Worm (Caenorhabditis elegans): Measurements from ENCODE around the gene nduf-9.
"Not testable (repeated sequence)": the region's sequence is repeated elsewhere in the genome, so short reads cannot be mapped to it uniquely, and the experiment has no call there.

- not testable (repeated sequence) for TF ChIP-seq egl-27 (tag; optimal IDR thresholded peaks at IDR 0.05); unc-62 (GFP tag; optimal IDR thresholded peaks at IDR 0.05); mab-5 (tag; optimal IDR thresholded peaks at IDR 0.05)
These were observed 11.3 kb upstream of the nduf-9 start, which contains the start of gene Y53G8AM.6 for ce11 chrIII:3259691-3260090.

Data from whole organism, L2 larva.